Fruit fly (Drosophila melanogaster) whole organism, prepupa: ENCODE measurements around the gene CG2924.
A peak's percentile ranks its signal among the peaks of the same experiment; 100 is the strongest.

Source experiments
- Blimp-1 ChIP-seq: fragments of 200-800 bp; sonication (Bioruptor generic); optimal IDR thresholded peaks from 3 replicates; lab custom pipeline; 2017; ENCODE audit warnings: missing biosample characterization, missing genetic modification characterization, mild to moderate bottlenecking, moderate library complexity, missing genetic modification reagents
- CG11294 ChIP-seq: fragments of 200-800 bp; sonication (Bioruptor generic); IDR thresholded peaks from 2 replicates; pipeline ENCODE4 v1.3.6; 2022; ENCODE audit warnings: missing biosample characterization, missing genetic modification characterization
- CG15336 ChIP-seq: fragments of 200-800 bp; sonication (Bioruptor generic); IDR thresholded peaks from 2 replicates; pipeline ENCODE4 v1.3.6; 2022; ENCODE audit warnings: missing biosample characterization, missing genetic modification characterization
- CG1621 ChIP-seq: fragments of 200-800 bp; sonication (Bioruptor generic); optimal IDR thresholded peaks from 3 replicates; lab custom pipeline; 2018; ENCODE audit warnings: missing biosample characterization, mild to moderate bottlenecking, missing genetic modification characterization
- CG3032 ChIP-seq: fragments of 200-800 bp; optimal IDR thresholded peaks from 2 replicates; lab custom pipeline; 2019; ENCODE audit warnings: missing biosample characterization, mild to moderate bottlenecking, missing genetic modification characterization, moderate library complexity
- CG31627 ChIP-seq: fragments of 200-800 bp; sonication (Bioruptor generic); optimal IDR thresholded peaks from 3 replicates; lab custom pipeline; 2016; ENCODE audit warnings: missing biosample characterization, missing genetic modification characterization
- CG7368 ChIP-seq: fragments of 200-800 bp; sonication (Bioruptor generic); optimal IDR thresholded peaks from 3 replicates; lab custom pipeline; 2016; ENCODE audit warnings: missing biosample characterization, missing genetic modification characterization
- Eip93F ChIP-seq: fragments of 200-800 bp; sonication (Bioruptor generic); optimal IDR thresholded peaks from 2 replicates; lab custom pipeline; 2016; ENCODE audit warnings: missing biosample characterization, mild to moderate bottlenecking, missing genetic modification characterization
- Ets96B ChIP-seq: fragments of 200-800 bp; optimal IDR thresholded peaks from 2 replicates; lab custom pipeline; 2019; ENCODE audit warnings: missing biosample characterization, mild to moderate bottlenecking, missing genetic modification characterization, moderate library complexity
- Hr39 ChIP-seq: fragments of 200-800 bp; sonication (Bioruptor generic); optimal IDR thresholded peaks from 2 replicates; lab custom pipeline; 2016; ENCODE audit warnings: missing biosample characterization, missing genetic modification characterization
- acj6 ChIP-seq: fragments of 200-800 bp; sonication (Bioruptor generic); optimal IDR thresholded peaks from 3 replicates; lab custom pipeline; 2016; ENCODE audit warnings: missing biosample characterization, missing genetic modification characterization
- dsx ChIP-seq: fragments of 200-800 bp; optimal IDR thresholded peaks from 3 replicates; lab custom pipeline; 2019; ENCODE audit warnings: missing biosample characterization, mild to moderate bottlenecking, missing genetic modification characterization, moderate library complexity; ENCODE audit not compliant: poor library complexity, severe bottlenecking
- topi ChIP-seq: fragments of 200-800 bp; sonication (Bioruptor generic); optimal IDR thresholded peaks from 3 replicates; lab custom pipeline; 2016; ENCODE audit warnings: missing biosample characterization, missing genetic modification characterization

dm6 chrX:2307564-2307963 is 37.0 kb upstream of the CG2924 start:
- TF ChIP-seq CG11294 (GFP tag; lab: Robert Waterston, UW) (no peak), Hr39 (GFP tag; lab: Kevin White, UChicago) (no peak), Ets96B (tag; lab: Kevin White, UChicago) (peak; percentile 1), CG15336 (no peak), topi (GFP tag; lab: Kevin White, UChicago) (no peak), acj6 (GFP tag; lab: Kevin White, UChicago) (no peak), CG7368 (no peak), Eip93F (GFP tag; lab: Kevin White, UChicago) (no peak), dsx (GFP tag; lab: Kevin White, UChicago) (peak; percentile 46), CG31627 (GFP tag; lab: Kevin White, UChicago) (no peak), Blimp-1 (no peak), CG3032 (tag; lab: Kevin White, UChicago) (peak; percentile 15), CG1621 (tag; lab: Kevin White, UChicago) (peak; percentile 33)
